Worm (Caenorhabditis elegans): ENCODE results near the gene srg-23.

The srg-23 gene

DNA sequence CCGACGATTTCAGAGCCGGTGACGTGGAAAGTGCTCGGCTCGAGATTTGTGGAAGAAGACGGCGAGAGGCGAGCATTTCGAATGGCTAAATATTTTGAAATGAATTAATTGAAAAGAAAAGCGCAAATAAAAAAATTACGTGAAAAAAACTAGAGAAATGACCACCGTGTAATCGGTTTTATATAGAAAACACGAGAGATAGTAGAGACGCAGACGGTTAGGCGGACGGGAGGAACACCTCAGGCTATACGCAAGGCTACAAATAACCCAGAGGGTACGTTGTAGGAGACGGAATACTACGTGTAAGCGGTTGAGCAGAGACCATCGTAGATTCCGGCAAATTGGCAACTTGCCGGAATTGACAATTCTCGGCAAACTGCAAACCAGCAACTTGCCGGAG is 15.2 kb upstream of the srg-23 start, which contains the start of gene Y25C1A.13 (continued):
- TF ChIP-seq daf-16 (GFP tag; optimal IDR thresholded peaks at IDR 0.05) (no peak), daf-16 (tag; optimal IDR thresholded peaks at IDR 0.05) (peak; percentile 9), attf-4 (tag; optimal IDR thresholded peaks at IDR 0.05) (no peak), hmg-1.1 (GFP tag; IDR thresholded peaks at IDR 0.05) (0 out of 2 replicates have a peak, but pooled peaks have one; percentile 40), ceh-44 (GFP tag; IDR thresholded peaks at IDR 0.05) (no peak), dpl-1 (GFP tag; optimal IDR thresholded peaks at IDR 0.05) (no peak), F10B5.3 (tag; optimal IDR thresholded peaks at IDR 0.05) (no peak), sdz-12 (GFP tag; optimal IDR thresholded peaks at IDR 0.05) (no peak), egl-43 (GFP tag; IDR thresholded peaks at IDR 0.05) (no peak), gei-8 (GFP tag; optimal IDR thresholded peaks at IDR 0.05) (no peak), dve-1 (tag; optimal IDR thresholded peaks at IDR 0.05; ENCODE audit: insufficient read depth) (peak; percentile 6), nhr-237 (tag; optimal IDR thresholded peaks at IDR 0.05) (no peak), ceh-82 (tag; optimal IDR thresholded peaks at IDR 0.05) (no peak), mdt-29 (GFP tag; IDR thresholded peaks at IDR 0.05) (no peak)

ce11 chrII:3110099-3110498 is 14.1 kb upstream of the srg-23 start:
- no peak for TF ChIP-seq lim-7 (GFP tag; IDR thresholded peaks at IDR 0.05)
- peak; percentile 73 for TF ChIP-seq set-16 (GFP tag; IDR thresholded peaks at IDR 0.05)
- TF ChIP-seq unc-62 (GFP tag; optimal IDR thresholded peaks at IDR 0.05 in 1 of 2): peak in 1 of 2 experiments; percentile 57
- no peak for TF ChIP-seq unc-62 (tag; optimal IDR thresholded peaks at IDR 0.05)
- 0 out of 2 replicates have a peak, but pooled peaks have one; percentile 30 for TF ChIP-seq dmd-8 (GFP tag; IDR thresholded peaks at IDR 0.05)
- no peak for TF ChIP-seq egl-43 (GFP tag; IDR thresholded peaks at IDR 0.05)

DNA sequence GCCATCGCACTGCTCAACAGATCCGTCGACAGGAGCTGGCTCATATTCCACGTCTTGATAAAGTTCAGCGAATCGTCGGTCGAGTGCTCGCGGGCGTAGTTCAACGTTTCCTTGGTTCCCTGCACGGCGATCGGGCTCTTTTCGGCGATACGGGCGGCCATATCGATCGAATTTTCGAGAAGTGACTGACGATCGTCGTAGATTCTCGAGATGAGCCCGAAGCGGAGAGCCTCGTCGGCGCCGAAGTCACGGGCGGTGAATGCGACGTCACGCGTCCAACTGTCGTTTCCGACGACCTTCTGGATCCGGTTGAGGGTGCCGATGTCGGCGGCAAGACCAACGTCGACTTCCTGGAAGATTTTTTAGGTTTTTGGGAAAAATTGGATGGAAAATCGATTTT is 13.6 kb upstream of the srg-23 start:
- TF ChIP-seq aha-1 (tag): peak; percentile 80
- TF ChIP-seq set-16 (GFP tag; IDR thresholded peaks at IDR 0.05): peak; percentile 70
- no peak for TF ChIP-seq dmd-8 (GFP tag; IDR thresholded peaks at IDR 0.05)

DNA sequence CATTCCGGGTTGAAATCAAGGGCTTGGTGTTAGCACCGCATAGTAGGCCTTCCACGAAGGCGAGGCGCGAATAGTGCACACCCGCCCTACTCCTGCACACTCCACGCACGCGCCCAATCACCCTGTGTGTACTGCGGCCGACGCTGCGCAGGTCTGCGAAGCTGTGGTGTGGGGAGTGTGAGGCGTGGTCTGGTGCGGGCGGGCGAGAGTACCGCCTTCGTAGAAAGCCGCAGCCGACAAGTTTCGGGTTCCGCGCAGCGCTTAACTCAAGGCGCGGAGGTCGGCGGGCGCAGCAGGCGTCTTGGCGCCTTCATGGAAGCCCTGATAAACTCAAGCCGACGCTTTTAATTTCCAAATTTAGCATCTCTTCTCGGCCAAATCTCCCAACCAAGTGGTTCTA is 12.1 kb upstream of the srg-23 start:
- no peak for TF ChIP-seq T26A8.4 (GFP tag; IDR thresholded peaks at IDR 0.05)
- TF ChIP-seq lsy-2 (tag; optimal IDR thresholded peaks at IDR 0.05): no peak
- TF ChIP-seq lir-3 (tag; optimal IDR thresholded peaks at IDR 0.05): no peak
- TF ChIP-seq zip-2 (tag; optimal IDR thresholded peaks at IDR 0.05): no peak
- TF ChIP-seq F26F4.8 (GFP tag; conservative IDR thresholded peaks at IDR 0.05): peak; percentile 55; the same call in 1 of the 2 replicates
- no peak for TF ChIP-seq nhr-76 (tag; optimal IDR thresholded peaks at IDR 0.05)
- TF ChIP-seq lin-13 (GFP tag; optimal IDR thresholded peaks at IDR 0.05): no peak
- TF ChIP-seq F37D6.2 (tag; optimal IDR thresholded peaks at IDR 0.05): no peak
- TF ChIP-seq Y75B8A.6 (GFP tag; IDR thresholded peaks at IDR 0.05): no peak
- no peak for TF ChIP-seq skn-1 (tag; optimal IDR thresholded peaks at IDR 0.05)
- no peak for TF ChIP-seq mep-1 (tag; optimal IDR thresholded peaks at IDR 0.05)
- no peak for TF ChIP-seq ceh-44 (GFP tag; IDR thresholded peaks at IDR 0.05)
- TF ChIP-seq set-16 (GFP tag; IDR thresholded peaks at IDR 0.05): peak; percentile 94
- no peak for TF ChIP-seq attf-4 (tag; optimal IDR thresholded peaks at IDR 0.05)
- no peak for TF ChIP-seq lin-29 (GFP tag; IDR thresholded peaks at IDR 0.05)
- no peak for TF ChIP-seq rbr-2 (tag; optimal IDR thresholded peaks at IDR 0.05)
- no peak for TF ChIP-seq zfp-3 (GFP tag; conservative IDR thresholded peaks at IDR 0.05)
- TF ChIP-seq lin-39 (tag; optimal IDR thresholded peaks at IDR 0.05): no peak
- no peak for TF ChIP-seq pha-4 (GFP tag; IDR thresholded peaks at IDR 0.05)
- TF ChIP-seq pha-4 (tag; optimal IDR thresholded peaks at IDR 0.05): no peak
- no peak for TF ChIP-seq Y48G9A.11 (GFP tag; IDR thresholded peaks at IDR 0.05)
- no peak for TF ChIP-seq zip-11 (GFP tag; IDR thresholded peaks at IDR 0.05)
- 0 out of 2 replicates have a peak, but pooled peaks have one; percentile 16 for TF ChIP-seq egl-43 (GFP tag; IDR thresholded peaks at IDR 0.05)
- no peak for TF ChIP-seq daf-16 (GFP tag; optimal IDR thresholded peaks at IDR 0.05)
- TF ChIP-seq daf-16 (tag; optimal IDR thresholded peaks at IDR 0.05): no peak
- TF ChIP-seq saeg-2 (GFP tag; IDR thresholded peaks at IDR 0.05): no peak
- TF ChIP-seq mdt-29 (GFP tag; IDR thresholded peaks at IDR 0.05): no peak
